Worm (Caenorhabditis elegans) whole organism, L3 larva: ENCODE data around the gene ntl-9.

Source experiments
- R02D3.7 ChIP-seq: fragments of 150-350 bp; optimal IDR thresholded peaks from 2 replicates; lab custom pipeline; 2014; ENCODE audit warnings: missing biosample characterization, missing genetic modification characterization
- ZK546.5 ChIP-seq: sonication (generic microtip); optimal IDR thresholded peaks from 2 replicates; lab custom pipeline; 2017; ENCODE audit warnings: missing biosample characterization, missing genetic modification characterization
- aly-2 ChIP-seq: fragments of 150-350 bp; optimal IDR thresholded peaks from 2 replicates; lab custom pipeline; 2014; ENCODE audit warnings: missing biosample characterization, missing genetic modification characterization
- ama-1 ChIP-seq: fragments of 150-350 bp; optimal IDR thresholded peaks from 2 replicates; lab custom pipeline; 2018
- ceh-28 ChIP-seq: fragments of 150-350 bp; optimal IDR thresholded peaks from 2 replicates; lab custom pipeline; 2014; ENCODE audit warnings: missing biosample characterization, missing genetic modification reagents, missing genetic modification characterization
- ceh-82 ChIP-seq: fragments of 150-350 bp; optimal IDR thresholded peaks from 2 replicates; lab custom pipeline; 2014; ENCODE audit warnings: missing biosample characterization, missing genetic modification characterization
- ceh-9 ChIP-seq: sonication (generic microtip); optimal IDR thresholded peaks from 2 replicates; lab custom pipeline; 2018; ENCODE audit warnings: missing biosample characterization, missing genetic modification characterization
- egl-27 ChIP-seq: sonication (generic microtip); optimal IDR thresholded peaks from 4 replicates; lab custom pipeline; 2017; ENCODE audit warnings: missing biosample characterization, missing genetic modification reagents, missing genetic modification characterization
- egl-5 ChIP-seq: fragments of 150-350 bp; optimal IDR thresholded peaks from 2 replicates; lab custom pipeline; 2017; ENCODE audit warnings: missing biosample characterization, missing genetic modification reagents, missing genetic modification characterization, inconsistent platforms
- elt-1 ChIP-seq: fragments of 150-350 bp; optimal IDR thresholded peaks from 2 replicates; lab custom pipeline; 2014; ENCODE audit warnings: missing biosample characterization, missing genetic modification characterization
- elt-2 ChIP-seq: sonication (generic microtip); optimal IDR thresholded peaks from 2 replicates; lab custom pipeline; 2016; ENCODE audit warnings: missing genetic modification reagents, mild to moderate bottlenecking, missing genetic modification characterization, missing compliant biosample characterization
- elt-3 ChIP-seq, 3 experiments: fragments of 150-350 bp in 1 of 3; sonication (generic microtip) in 2 of 3; optimal IDR thresholded peaks; 2 replicates in 2 of 3; 4 replicates in 1 of 3; lab custom pipeline; 2014 to 2017; ENCODE audit warnings: missing biosample characterization in 3 of 3, missing genetic modification characterization in 3 of 3
- eor-1 ChIP-seq, 2 experiments: fragments of 150-350 bp; optimal IDR thresholded peaks; 2 replicates each; lab custom pipeline; 2014 to 2018; ENCODE audit warnings: missing biosample characterization in 2 of 2, missing genetic modification characterization in 2 of 2
- fkh-10 ChIP-seq: sonication (generic microtip); optimal IDR thresholded peaks from 2 replicates; lab custom pipeline; 2017; ENCODE audit warnings: missing biosample characterization, missing genetic modification reagents, missing genetic modification characterization
- fkh-2 ChIP-seq: fragments of 150-350 bp; optimal IDR thresholded peaks from 2 replicates; lab custom pipeline; 2014; ENCODE audit warnings: missing biosample characterization, missing genetic modification reagents, missing genetic modification characterization
- fos-1 ChIP-seq: fragments of 150-350 bp; optimal IDR thresholded peaks from 2 replicates; lab custom pipeline; 2014; ENCODE audit warnings: missing biosample characterization, missing genetic modification characterization
- hmg-11 ChIP-seq: sonication (generic microtip); optimal IDR thresholded peaks from 2 replicates; lab custom pipeline; 2016; ENCODE audit warnings: missing genetic modification characterization, missing compliant biosample characterization
- jun-1 ChIP-seq: fragments of 150-350 bp; optimal IDR thresholded peaks from 2 replicates; lab custom pipeline; 2014; ENCODE audit warnings: missing biosample characterization, missing genetic modification reagents, missing genetic modification characterization
- lin-15B ChIP-seq: fragments of 150-350 bp; optimal IDR thresholded peaks from 2 replicates; lab custom pipeline; 2014; ENCODE audit warnings: missing biosample characterization, missing genetic modification characterization
- lin-39 ChIP-seq: fragments of 150-350 bp; optimal IDR thresholded peaks from 2 replicates; lab custom pipeline; 2018; ENCODE audit warnings: missing biosample characterization, missing genetic modification reagents, missing genetic modification characterization
- mml-1 ChIP-seq: fragments of 150-350 bp; sonication (generic microtip); optimal IDR thresholded peaks from 3 replicates; lab custom pipeline; 2014; ENCODE audit warnings: missing biosample characterization, missing genetic modification characterization
- nfya-1 ChIP-seq: sonication (generic microtip); optimal IDR thresholded peaks from 2 replicates; lab custom pipeline; 2017; ENCODE audit warnings: missing genetic modification characterization, mild to moderate bottlenecking, missing compliant biosample characterization, antibody characterized with exemption, moderate library complexity; ENCODE audit not compliant: insufficient read depth
- nhr-11 ChIP-seq: fragments of 150-350 bp; optimal IDR thresholded peaks from 2 replicates; lab custom pipeline; 2014; ENCODE audit warnings: missing biosample characterization, missing genetic modification characterization
- nhr-12 ChIP-seq: fragments of 150-350 bp; optimal IDR thresholded peaks from 2 replicates; lab custom pipeline; 2014; ENCODE audit warnings: missing biosample characterization, missing genetic modification characterization
- nhr-23 ChIP-seq: fragments of 150-350 bp; optimal IDR thresholded peaks from 2 replicates; lab custom pipeline; 2014; ENCODE audit warnings: missing biosample characterization, missing genetic modification reagents, missing genetic modification characterization
- nhr-25 ChIP-seq: sonication (generic microtip); optimal IDR thresholded peaks from 2 replicates; lab custom pipeline; 2017; ENCODE audit warnings: missing biosample characterization, missing genetic modification characterization
- nhr-43 ChIP-seq: sonication (generic microtip); optimal IDR thresholded peaks from 2 replicates; lab custom pipeline; 2016; ENCODE audit warnings: mild to moderate bottlenecking, missing genetic modification characterization, missing compliant biosample characterization; ENCODE audit not compliant: poor library complexity, severe bottlenecking
- nhr-67 ChIP-seq: fragments of 150-350 bp; optimal IDR thresholded peaks from 2 replicates; lab custom pipeline; 2014; ENCODE audit warnings: missing biosample characterization, missing genetic modification characterization
- nhr-76 ChIP-seq: fragments of 150-350 bp; sonication (generic microtip); optimal IDR thresholded peaks from 5 replicates; lab custom pipeline; 2014; ENCODE audit warnings: missing biosample characterization, missing genetic modification characterization
- pha-4 ChIP-seq: fragments of 150-350 bp; optimal IDR thresholded peaks from 2 replicates; lab custom pipeline; 2014; ENCODE audit warnings: missing biosample characterization, missing genetic modification reagents, missing genetic modification characterization
- pqm-1 ChIP-seq: fragments of 150-350 bp; optimal IDR thresholded peaks from 2 replicates; lab custom pipeline; 2017; ENCODE audit warnings: missing biosample characterization, missing genetic modification characterization, inconsistent platforms
- sea-2 ChIP-seq: fragments of 150-350 bp; sonication (generic microtip); optimal IDR thresholded peaks from 4 replicates; lab custom pipeline; 2014; ENCODE audit warnings: missing biosample characterization, missing genetic modification reagents, missing genetic modification characterization
- skn-1 ChIP-seq: fragments of 150-350 bp; optimal IDR thresholded peaks from 2 replicates; lab custom pipeline; 2014; ENCODE audit warnings: missing biosample characterization, missing genetic modification characterization
- snpc-4 ChIP-seq: fragments of 150-350 bp; optimal IDR thresholded peaks from 2 replicates; lab custom pipeline; 2014; ENCODE audit warnings: missing biosample characterization, missing genetic modification characterization
- unc-39 ChIP-seq: sonication (generic microtip); optimal IDR thresholded peaks from 4 replicates; lab custom pipeline; 2017; ENCODE audit warnings: missing biosample characterization, missing genetic modification characterization
- unc-62 ChIP-seq: fragments of 150-350 bp; sonication (generic microtip); optimal IDR thresholded peaks from 4 replicates; lab custom pipeline; 2014; ENCODE audit warnings: missing biosample characterization, missing genetic modification reagents, missing genetic modification characterization
- ztf-4 ChIP-seq: fragments of 150-350 bp; optimal IDR thresholded peaks from 2 replicates; lab custom pipeline; 2014; ENCODE audit warnings: missing biosample characterization, missing genetic modification characterization

Gene ntl-9

ce11 chrIII:4899728-4900127 is 44.6 kb upstream of the ntl-9 start (continued):
- TF ChIP-seq elt-2 (tag; lab: Kevin White, UChicago), result peak; percentile 97
- TF ChIP-seq ceh-9 (tag; lab: Kevin White, UChicago), result no peak
- peak; percentile 95 for TF ChIP-seq ceh-28
- TF ChIP-seq fkh-2 (tag; lab: Kevin White, UChicago), result no peak
- peak; percentile 92 for TF ChIP-seq snpc-4 (tag; lab: Kevin White, UChicago)
- peak; percentile 99 for TF ChIP-seq nfya-1
- peak; percentile 95 for TF ChIP-seq nhr-11
- peak; percentile 88 for TF ChIP-seq ztf-4 (tag; lab: Kevin White, UChicago)
- TF ChIP-seq skn-1 (tag; lab: Kevin White, UChicago), result peak; percentile 91
- TF ChIP-seq nhr-76 (tag; lab: Kevin White, UChicago), result peak; percentile 75
- no peak for TF ChIP-seq aly-2 (tag; lab: Kevin White, UChicago)
- TF ChIP-seq mml-1 (tag; lab: Kevin White, UChicago), result peak; percentile 57
- peak; percentile 97 for TF ChIP-seq hmg-11 (tag; lab: Kevin White, UChicago)
- TF ChIP-seq fos-1 (tag; lab: Kevin White, UChicago), result peak; percentile 97

ce11 chrIII:4900260-4900659 is 44.1 kb upstream of the ntl-9 start, which contains the start of gene tag-340:
TSS of gene tag-340 (plus strand) at chrIII:4900508.
- TF ChIP-seq nhr-67 (tag; lab: Kevin White, UChicago) (no peak), ztf-4 (tag; lab: Kevin White, UChicago) (no peak), egl-5 (tag; lab: Kevin White, UChicago) (no peak), nhr-11 (no peak), pha-4 (no peak), nfya-1 (no peak), ama-1 (lab: Kevin White, UChicago) (no peak), ceh-82 (no peak), sea-2 (GFP tag; lab: Kevin White, UChicago) (no peak), lin-39 (tag; lab: Kevin White, UChicago) (no peak), eor-1 (tag; optimal IDR thresholded peaks at IDR 0.05; lab: Kevin White, UChicago) (no peak)
- TF ChIP-seq, all 47 proteins: peak for 0

ce11 chrIII:4903784-4904183 is 40.5 kb upstream of the ntl-9 start, which contains the start of gene kbp-2:
TSS of gene kbp-2 (minus strand) at chrIII:4903884.
- no peak for TF ChIP-seq ceh-82
- TF ChIP-seq aly-2 (tag; lab: Kevin White, UChicago), result no peak
- no peak for TF ChIP-seq eor-1 (tag; optimal IDR thresholded peaks at IDR 0.05; lab: Kevin White, UChicago)
- no peak for TF ChIP-seq nhr-12 (tag; lab: Kevin White, UChicago)
- TF ChIP-seq jun-1 (tag; lab: Kevin White, UChicago), result no peak
- no peak for TF ChIP-seq egl-27 (tag; lab: Kevin White, UChicago)
- TF ChIP-seq nhr-43 (tag; lab: Kevin White, UChicago), result no peak
- TF ChIP-seq nhr-25 (tag; lab: Kevin White, UChicago), result no peak
- no peak for TF ChIP-seq elt-2 (tag; lab: Kevin White, UChicago)
- TF ChIP-seq unc-62, result no peak
- no peak for TF ChIP-seq ceh-28
- TF ChIP-seq fkh-10, result no peak
- TF ChIP-seq sea-2 (GFP tag; lab: Kevin White, UChicago), result no peak
- no peak for TF ChIP-seq ama-1 (lab: Kevin White, UChicago)
- no peak for TF ChIP-seq mml-1 (tag; lab: Kevin White, UChicago)
- no peak for TF ChIP-seq nfya-1
- no peak for TF ChIP-seq R02D3.7 (tag; lab: Kevin White, UChicago)

ce11 chrIII:4905405-4905804 is 38.9 kb upstream of the ntl-9 start, which contains the start of gene F26F4.8:
TSS of gene F26F4.8 (minus strand) at chrIII:4905473.
- TF ChIP-seq aly-2 (tag; lab: Kevin White, UChicago) (no peak), ZK546.5 (tag; lab: Kevin White, UChicago) (no peak), pha-4 (peak; percentile 14), lin-15B (peak; percentile 42), unc-39 (no peak), skn-1 (tag; lab: Kevin White, UChicago) (no peak), nfya-1 (peak; percentile 52)

ce11 chrIII:4906365-4906764 is 37.9 kb upstream of the ntl-9 start:
- TF ChIP-seq ceh-82 (no peak), elt-2 (tag; lab: Kevin White, UChicago) (peak; percentile 64), pha-4 (peak; percentile 24), snpc-4 (tag; lab: Kevin White, UChicago) (peak; percentile 26), nhr-23 (tag; lab: Kevin White, UChicago) (no peak), elt-3 (tag; optimal IDR thresholded peaks at IDR 0.05; lab: Kevin White, UChicago) (peak in 1 of 3 experiments; percentile 40), hmg-11 (tag; lab: Kevin White, UChicago) (no peak), fos-1 (tag; lab: Kevin White, UChicago) (no peak), elt-1 (tag; lab: Kevin White, UChicago) (no peak), fkh-10 (no peak), nhr-11 (no peak), jun-1 (tag; lab: Kevin White, UChicago) (peak; percentile 44), unc-62 (no peak), pqm-1 (tag; lab: Kevin White, UChicago) (peak; percentile 2), aly-2 (tag; lab: Kevin White, UChicago) (no peak)
